Worm (Caenorhabditis elegans): ENCODE measurements around the gene F32D8.8.

The F32D8.8 gene

ce11 chrV:10915922-10916321 is 13.3 kb upstream of the F32D8.8 start:
- no peak for TF ChIP-seq unc-98 (GFP tag; IDR thresholded peaks at IDR 0.05)
- TF ChIP-seq lin-14 (GFP tag; optimal IDR thresholded peaks at IDR 0.05): peak; percentile 54
- peak; percentile 44 for TF ChIP-seq rnt-1 (tag; optimal IDR thresholded peaks at IDR 0.05)
- peak; percentile 53 for TF ChIP-seq nhr-71 (tag; optimal IDR thresholded peaks at IDR 0.05)
- no peak for TF ChIP-seq lir-3 (tag; optimal IDR thresholded peaks at IDR 0.05; ENCODE audit: poor library complexity)
- peak in 1 of 2 experiments; percentile 36 for TF ChIP-seq lsy-2 (tag; optimal IDR thresholded peaks at IDR 0.05)
- peak; percentile 19 for TF ChIP-seq nhr-20 (tag; optimal IDR thresholded peaks at IDR 0.05)

- no peak for TF ChIP-seq nhr-11 (tag; optimal IDR thresholded peaks at IDR 0.05)
- TF ChIP-seq lin-39 (tag; optimal IDR thresholded peaks at IDR 0.05): peak; percentile 65
- no peak for TF ChIP-seq isw-1 (GFP tag; IDR thresholded peaks at IDR 0.05)
- peak; percentile 51 for TF ChIP-seq nhr-71 (tag; optimal IDR thresholded peaks at IDR 0.05)
- TF ChIP-seq lin-14 (GFP tag; optimal IDR thresholded peaks at IDR 0.05): peak; percentile 44
- peak in 1 of 2 experiments; percentile 26 for TF ChIP-seq lsy-2 (tag; optimal IDR thresholded peaks at IDR 0.05)
- peak; percentile 5 for TF ChIP-seq pag-3 (tag; optimal IDR thresholded peaks at IDR 0.05; ENCODE audit: borderline replicate concordance, insufficient read depth)
- TF ChIP-seq rnt-1 (tag; optimal IDR thresholded peaks at IDR 0.05): peak; percentile 49
These were observed 7.4 kb upstream of the F32D8.8 start for ce11 chrV:10909959-10910358.

- TF ChIP-seq ceh-88 (GFP tag; IDR thresholded peaks at IDR 0.05): no peak
- no peak for TF ChIP-seq nhr-47 (tag; optimal IDR thresholded peaks at IDR 0.05)
- no peak for TF ChIP-seq unc-130 (tag; optimal IDR thresholded peaks at IDR 0.05)
These were observed 6.5 kb upstream of the F32D8.8 start, which contains the start of gene zzz-1 for ce11 chrV:10909071-10909470. zzz-1 (minus strand) TSS chrV:10909171.

ce11 chrV:10904795-10905194 is 2.2 kb upstream of the F32D8.8 start:
- TF ChIP-seq vab-15 (tag; optimal IDR thresholded peaks at IDR 0.05): no peak
- TF ChIP-seq efl-1 (optimal IDR thresholded peaks at IDR 0.05): no peak
- TF ChIP-seq efl-1 (GFP tag; optimal IDR thresholded peaks at IDR 0.05 in 1 of 2): no peak
- peak; percentile 61 for TF ChIP-seq blmp-1 (tag; optimal IDR thresholded peaks at IDR 0.05)
- peak; percentile 82 for TF ChIP-seq lin-14 (GFP tag; optimal IDR thresholded peaks at IDR 0.05)
- TF ChIP-seq sox-4 (tag; optimal IDR thresholded peaks at IDR 0.05): no peak
- no peak for TF ChIP-seq nhr-19 (GFP tag; conservative IDR thresholded peaks at IDR 0.05)
- no peak for TF ChIP-seq unc-30 (tag; optimal IDR thresholded peaks at IDR 0.05)
- no peak for TF ChIP-seq nhr-28 (tag; optimal IDR thresholded peaks at IDR 0.05)
- TF ChIP-seq ces-1 (GFP tag; optimal IDR thresholded peaks at IDR 0.05): peak; percentile 14
- TF ChIP-seq irx-1 (tag; optimal IDR thresholded peaks at IDR 0.05): no peak
- no peak for TF ChIP-seq pqm-1 (tag; optimal IDR thresholded peaks at IDR 0.05)
- TF ChIP-seq dsc-1 (tag; optimal IDR thresholded peaks at IDR 0.05): peak; percentile 23
- TF ChIP-seq hlh-4 (tag; optimal IDR thresholded peaks at IDR 0.05): no peak
- TF ChIP-seq snpc-4 (tag; optimal IDR thresholded peaks at IDR 0.05): no peak
- peak in 1 of 2 experiments; percentile 7 for TF ChIP-seq lsy-2 (tag; optimal IDR thresholded peaks at IDR 0.05)
- peak in 1 of 3 experiments; percentile 32 for TF ChIP-seq ceh-82 (tag; optimal IDR thresholded peaks at IDR 0.05)
- TF ChIP-seq fkh-10 (GFP tag; optimal IDR thresholded peaks at IDR 0.05): peak; percentile 69

ce11 chrV:10903748-10904147 is 1.2 kb upstream of the F32D8.8 start, which contains the start of gene F32D8.15:
F32D8.15 (plus strand) TSS chrV:10904048.
- TF ChIP-seq nhr-77 (tag; optimal IDR thresholded peaks at IDR 0.05) (no peak), skn-1 (tag; optimal IDR thresholded peaks at IDR 0.05) (no peak), lin-14 (GFP tag; optimal IDR thresholded peaks at IDR 0.05) (peak; percentile 40), sox-4 (tag; optimal IDR thresholded peaks at IDR 0.05) (no peak), ces-1 (GFP tag; optimal IDR thresholded peaks at IDR 0.05) (no peak), blmp-1 (tag; optimal IDR thresholded peaks at IDR 0.05) (no peak), grh-1 (GFP tag; IDR thresholded peaks at IDR 0.05) (no peak), tbx-2 (tag; optimal IDR thresholded peaks at IDR 0.05) (no peak), lir-3 (tag; optimal IDR thresholded peaks at IDR 0.05; ENCODE audit: poor library complexity) (no peak), dsc-1 (tag; optimal IDR thresholded peaks at IDR 0.05) (peak; percentile 4), efl-1 (optimal IDR thresholded peaks at IDR 0.05) (no peak), efl-1 (GFP tag; optimal IDR thresholded peaks at IDR 0.05 in 1 of 2) (no peak), hlh-17 (GFP tag; optimal IDR thresholded peaks at IDR 0.05; ENCODE audit: borderline replicate concordance) (no peak), nhr-84 (tag; optimal IDR thresholded peaks at IDR 0.05) (no peak)
